Worm (Caenorhabditis elegans): ENCODE results near the gene M18.6.

The M18.6 gene

ce11 chrIV:12105558-12105957 lies 15.6 kb upstream of the M18.6 start, which contains the start of gene M18.3:
M18.3 (plus strand) TSS chrIV:12105858.
- no peak for TF ChIP-seq nhr-77 (tag; optimal IDR thresholded peaks at IDR 0.05)
- no peak for TF ChIP-seq aha-1 (tag; optimal IDR thresholded peaks at IDR 0.05)
- no peak for TF ChIP-seq C04F5.9 (tag; optimal IDR thresholded peaks at IDR 0.05)
- no peak for TF ChIP-seq nhr-76 (tag; optimal IDR thresholded peaks at IDR 0.05)
- TF ChIP-seq tlp-1 (tag; optimal IDR thresholded peaks at IDR 0.05) = no peak

ce11 chrIV:12108984-12109657 lies 12.0 kb upstream of the M18.6 start:
- no peak for TF ChIP-seq lin-39 (tag; optimal IDR thresholded peaks at IDR 0.05)
- TF ChIP-seq ceh-8 (GFP tag; optimal IDR thresholded peaks at IDR 0.05) = no peak
- no peak for TF ChIP-seq zag-1 (tag; optimal IDR thresholded peaks at IDR 0.05)
- TF ChIP-seq alr-1 (tag; optimal IDR thresholded peaks at IDR 0.05; ENCODE audit: borderline replicate concordance) = no peak
- TF ChIP-seq nhr-20 (tag; optimal IDR thresholded peaks at IDR 0.05) = no peak
- no peak for TF ChIP-seq ces-1 (GFP tag; optimal IDR thresholded peaks at IDR 0.05)
- no peak for TF ChIP-seq nhr-12 (tag; optimal IDR thresholded peaks at IDR 0.05)
- TF ChIP-seq jun-1 (tag; optimal IDR thresholded peaks at IDR 0.05) = no peak
- no peak for TF ChIP-seq lir-3 (tag; optimal IDR thresholded peaks at IDR 0.05; ENCODE audit: poor library complexity)
- no peak for TF ChIP-seq hlh-17 (GFP tag; optimal IDR thresholded peaks at IDR 0.05; ENCODE audit: borderline replicate concordance)
- no peak for TF ChIP-seq nhr-77 (tag; optimal IDR thresholded peaks at IDR 0.05)
- no peak for TF ChIP-seq lin-15B (tag; optimal IDR thresholded peaks at IDR 0.05)
- no peak for TF ChIP-seq unc-98 (GFP tag; IDR thresholded peaks at IDR 0.05)
- TF ChIP-seq blmp-1 (tag; optimal IDR thresholded peaks at IDR 0.05) = no peak
- no peak for TF ChIP-seq snpc-4 (tag; optimal IDR thresholded peaks at IDR 0.05)
- TF ChIP-seq isw-1 (GFP tag; IDR thresholded peaks at IDR 0.05) = no peak
- TF ChIP-seq egl-13 (tag; optimal IDR thresholded peaks at IDR 0.05) = no peak
- TF ChIP-seq nhr-85 (tag) = no peak
- TF ChIP-seq Y116A8C.19 (tag; optimal IDR thresholded peaks at IDR 0.05; ENCODE audit: borderline replicate concordance) = no peak

ce11 chrIV:12109743-12110142 lies 11.4 kb upstream of the M18.6 start:
- TF ChIP-seq aha-1 (tag; optimal IDR thresholded peaks at IDR 0.05) = no peak
- TF ChIP-seq ama-1 (optimal IDR thresholded peaks at IDR 0.05) = no peak
- TF ChIP-seq nhr-84 (tag; optimal IDR thresholded peaks at IDR 0.05) = no peak
- TF ChIP-seq unc-62 (GFP tag; optimal IDR thresholded peaks at IDR 0.05) = no peak
- no peak for TF ChIP-seq hlh-4 (tag; optimal IDR thresholded peaks at IDR 0.05)
- no peak for TF ChIP-seq snpc-4 (tag; optimal IDR thresholded peaks at IDR 0.05)
- no peak for TF ChIP-seq nhr-19 (GFP tag; conservative IDR thresholded peaks at IDR 0.05)
- TF ChIP-seq unc-98 (GFP tag; IDR thresholded peaks at IDR 0.05) = no peak
- no peak for TF ChIP-seq ceh-82 (tag; optimal IDR thresholded peaks at IDR 0.05)

ce11 chrIV:12110339-12110738 lies 10.8 kb upstream of the M18.6 start, which contains the start of gene col-129:
col-129 (minus strand) TSS chrIV:12110439.
- no peak for TF ChIP-seq hlh-17 (GFP tag; optimal IDR thresholded peaks at IDR 0.05; ENCODE audit: borderline replicate concordance)
- no peak for TF ChIP-seq nhr-19 (GFP tag; conservative IDR thresholded peaks at IDR 0.05)
- no peak for TF ChIP-seq jun-1 (tag; optimal IDR thresholded peaks at IDR 0.05)
- no peak for TF ChIP-seq fkh-4 (tag; optimal IDR thresholded peaks at IDR 0.05; ENCODE audit: borderline replicate concordance)
- TF ChIP-seq ces-1 (GFP tag; optimal IDR thresholded peaks at IDR 0.05) = no peak
- no peak for TF ChIP-seq dpl-1 (GFP tag; optimal IDR thresholded peaks at IDR 0.05)
- no peak for TF ChIP-seq skn-1 (tag; optimal IDR thresholded peaks at IDR 0.05)
- no peak for TF ChIP-seq C34B4.2 (tag; optimal IDR thresholded peaks at IDR 0.05)
- TF ChIP-seq tlp-1 (tag; optimal IDR thresholded peaks at IDR 0.05) = no peak
- no peak for TF ChIP-seq unc-62 (GFP tag; optimal IDR thresholded peaks at IDR 0.05)
- no peak for TF ChIP-seq C04F5.9 (tag; optimal IDR thresholded peaks at IDR 0.05)
- TF ChIP-seq aly-2 (tag; optimal IDR thresholded peaks at IDR 0.05) = no peak
- no peak for TF ChIP-seq fkh-8 (tag; optimal IDR thresholded peaks at IDR 0.05)

Data from whole organism, L1 larva.